Fruit fly (Drosophila melanogaster) whole organism, adult: ENCODE measurements around the gene CG15136.

Source experiments
- CG11617 ChIP-seq: fragments of 200-800 bp; sonication (Bioruptor generic); optimal IDR thresholded peaks from 2 replicates; lab custom pipeline; 2017; ENCODE audit warnings: mild to moderate bottlenecking, missing biosample characterization, missing genetic modification reagents, missing genetic modification characterization
- CG14711 ChIP-seq: fragments of 200-800 bp; sonication (Bioruptor generic); optimal IDR thresholded peaks from 2 replicates; lab custom pipeline; 2018; ENCODE audit warnings: missing biosample characterization, mild to moderate bottlenecking, missing genetic modification characterization, moderate library complexity
- CG1620 ChIP-seq: fragments of 200-800 bp; sonication (Bioruptor generic); optimal IDR thresholded peaks from 2 replicates; lab custom pipeline; 2016; ENCODE audit warnings: missing biosample characterization, missing genetic modification characterization
- CG33017 ChIP-seq: fragments of 200-800 bp; sonication (Bioruptor generic); optimal IDR thresholded peaks from 2 replicates; lab custom pipeline; 2018; ENCODE audit warnings: missing biosample characterization, mild to moderate bottlenecking, missing genetic modification characterization, moderate library complexity
- CG7101 ChIP-seq: fragments of 200-800 bp; sonication (Bioruptor generic); optimal IDR thresholded peaks from 2 replicates; lab custom pipeline; 2018; ENCODE audit warnings: missing biosample characterization, mild to moderate bottlenecking, missing genetic modification characterization, moderate library complexity
- Clk ChIP-seq: fragments of 200-800 bp; sonication (Bioruptor generic); optimal IDR thresholded peaks from 2 replicates; lab custom pipeline; 2017; ENCODE audit warnings: missing biosample characterization, missing genetic modification characterization
- Crg-1 ChIP-seq: fragments of 200-800 bp; sonication (Bioruptor generic); optimal IDR thresholded peaks from 2 replicates; lab custom pipeline; 2016; ENCODE audit warnings: missing biosample characterization, missing genetic modification characterization
- Hr96 ChIP-seq: fragments of 200-800 bp; sonication (Bioruptor generic); optimal IDR thresholded peaks from 2 replicates; lab custom pipeline; 2016; ENCODE audit warnings: missing biosample characterization, missing genetic modification characterization
- Mnt ChIP-seq: fragments of 200-800 bp; sonication (Bioruptor generic); optimal IDR thresholded peaks from 2 replicates; lab custom pipeline; 2016; ENCODE audit warnings: missing biosample characterization, mild to moderate bottlenecking, missing genetic modification characterization
- cic ChIP-seq: fragments of 200-800 bp; sonication (Bioruptor generic); optimal IDR thresholded peaks from 2 replicates; lab custom pipeline; 2017; ENCODE audit warnings: missing biosample characterization, mild to moderate bottlenecking, missing genetic modification characterization, moderate library complexity
- cnc ChIP-seq, 2 experiments: fragments of >200 bp; optimal IDR thresholded peaks; 2 replicates each; lab custom pipeline; 2017
- kay ChIP-seq: fragments of 200-800 bp; sonication (Bioruptor generic); peaks from one replicate; lab custom pipeline; 2016; ENCODE audit warnings: missing biosample characterization, missing genetic modification characterization, borderline replicate concordance

dm6 chr2L:17014600-17014999, 33.5 kb downstream of the CG15136 start, which contains the start of gene CG6304:
- TF ChIP-seq CG33017 (no peak), kay (GFP tag; lab: Kevin White, UChicago) (no peak), cic (GFP tag; lab: Kevin White, UChicago) (no peak), cnc (optimal IDR thresholded peaks at IDR 0.05; lab: Kevin White, UChicago) (no peak), Clk (no peak), CG11617 (GFP tag; lab: Kevin White, UChicago) (no peak), Mnt (GFP tag; lab: Kevin White, UChicago) (no peak), Crg-1 (no peak), Hr96 (no peak), CG1620 (GFP tag; lab: Kevin White, UChicago) (no peak), CG14711 (tag; lab: Kevin White, UChicago) (no peak), CG7101 (tag; lab: Kevin White, UChicago) (no peak)
